Worm (Caenorhabditis elegans) whole organism, L4/young adult: ENCODE results near the gene acs-17.
A peak's percentile ranks its signal among the peaks of the same experiment; 100 is the strongest.

Source experiments
- W03F9.2 ChIP-seq: fragments of 150-350 bp; optimal IDR thresholded peaks from 2 replicates; lab custom pipeline; 2014; ENCODE audit warnings: missing biosample characterization, missing genetic modification characterization
- dao-5 ChIP-seq: sonication (generic microtip); optimal IDR thresholded peaks from 2 replicates; lab custom pipeline; 2016; ENCODE audit warnings: missing genotype, missing genetic modification characterization, moderate library complexity, missing compliant biosample characterization
- him-1 ChIP-seq: sonication (generic microtip); optimal IDR thresholded peaks from 2 replicates; lab custom pipeline; 2016; ENCODE audit warnings: missing genotype, missing genetic modification reagents, missing genetic modification characterization, missing compliant biosample characterization

The acs-17 gene

DNA sequence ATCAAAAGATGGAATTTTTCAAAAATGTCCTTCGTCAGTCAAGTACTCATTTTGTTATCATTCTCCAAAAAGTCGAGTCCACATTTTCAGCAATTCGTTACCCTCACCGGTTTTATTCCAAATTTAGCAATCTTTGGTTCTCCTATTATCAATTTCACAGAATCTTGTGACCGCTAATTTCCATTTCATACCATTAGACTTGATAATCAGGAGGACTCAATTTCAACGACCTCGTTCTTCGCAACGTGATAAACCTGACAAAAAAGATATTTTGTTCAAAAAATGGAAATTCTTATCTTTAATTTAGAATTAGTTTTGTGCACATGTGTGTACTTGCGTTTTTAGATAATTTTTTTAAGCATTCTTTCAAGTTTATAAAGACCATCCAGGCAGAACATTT, 18.2 kb upstream of the acs-17 start:
- no peak for TF ChIP-seq him-1 (tag; lab: Kevin White, UChicago)
- TF ChIP-seq W03F9.2 (tag; lab: Kevin White, UChicago): no peak
- no peak for TF ChIP-seq dao-5

DNA sequence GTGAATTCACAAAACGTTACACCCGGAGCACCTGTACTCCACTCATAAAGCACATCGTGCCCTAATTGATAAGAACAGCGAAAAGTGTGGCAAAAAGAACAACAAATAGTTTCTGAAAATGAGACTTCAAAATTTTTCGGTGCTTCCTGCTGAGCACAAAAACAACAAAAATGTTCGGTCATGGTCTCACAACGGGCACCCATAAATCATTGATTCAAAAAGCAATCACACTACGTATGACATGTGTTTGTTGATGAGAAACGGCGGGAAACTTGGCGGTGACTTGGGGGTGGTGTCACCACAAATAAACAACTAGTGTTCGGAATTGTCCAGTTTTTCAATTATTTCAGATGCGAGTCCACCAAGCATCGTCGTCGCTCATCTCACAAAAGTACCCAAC, 16.6 kb upstream of the acs-17 start:
- no peak for TF ChIP-seq dao-5

DNA sequence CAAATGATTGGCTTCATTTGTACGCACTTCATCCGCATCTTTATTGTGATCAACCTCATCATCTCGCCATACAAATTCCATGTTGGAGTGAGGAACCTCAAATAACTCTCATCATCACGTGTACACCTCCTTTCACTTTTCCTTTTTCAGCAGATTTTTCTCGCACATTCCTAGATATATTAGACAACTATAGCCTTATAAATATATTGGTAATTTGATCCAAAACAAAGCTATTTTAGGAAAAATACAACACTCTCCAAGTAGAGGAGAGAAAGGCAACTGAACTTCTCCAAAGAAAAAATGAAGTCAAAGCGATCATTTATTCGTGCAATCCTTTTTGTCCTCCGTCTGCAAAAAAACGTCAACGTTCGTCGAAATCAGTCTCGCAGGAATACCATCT, 14.5 kb upstream of the acs-17 start, which contains the start of gene R07E4.1:
Gene R07E4.1 (plus strand): TSS at position 301 of the 400 bp plus-strand sequence.
- TF ChIP-seq him-1 (tag; lab: Kevin White, UChicago) (no peak), dao-5 (no peak), W03F9.2 (tag; lab: Kevin White, UChicago) (no peak)

DNA sequence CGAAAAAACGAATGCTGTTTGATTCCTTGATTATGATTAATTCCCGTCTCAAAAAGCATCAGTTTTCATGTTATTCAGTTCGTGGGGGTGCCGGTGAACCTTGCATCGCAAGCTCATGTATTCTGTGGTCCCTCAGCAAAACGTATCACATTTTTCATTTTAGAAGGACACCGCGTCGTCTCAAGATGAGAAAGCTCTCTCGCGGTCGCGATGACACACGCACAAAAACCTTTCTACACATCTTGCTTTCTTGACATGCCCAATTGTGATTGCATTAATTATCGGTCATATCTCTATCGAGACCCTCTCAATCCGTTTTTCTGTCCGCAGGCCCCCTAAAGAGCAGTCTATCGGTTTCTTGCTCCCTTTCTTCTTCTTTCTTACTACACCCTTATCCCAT, 11.8 kb upstream of the acs-17 start:
- no peak for TF ChIP-seq dao-5
- no peak for TF ChIP-seq him-1 (tag; lab: Kevin White, UChicago)
- TF ChIP-seq W03F9.2 (tag; lab: Kevin White, UChicago): no peak

DNA sequence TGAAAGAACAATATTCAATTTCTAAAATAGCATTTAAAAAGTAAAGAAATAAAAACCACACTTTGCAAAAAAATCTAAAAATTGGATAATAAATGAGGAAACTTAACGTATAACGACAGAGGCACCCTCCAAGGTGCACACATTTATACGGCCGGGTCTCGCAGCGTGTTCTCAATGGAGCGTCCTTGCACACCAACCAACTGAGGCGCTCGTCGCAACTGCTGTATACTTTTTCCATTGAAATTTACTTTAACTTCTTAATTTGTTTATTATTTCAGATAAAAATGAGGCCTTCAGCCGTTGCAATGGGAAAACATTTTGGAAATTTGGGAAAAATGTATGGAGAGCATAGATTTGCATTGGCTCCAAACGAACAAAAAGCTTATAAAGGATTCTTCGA, 8.9 kb upstream of the acs-17 start, which contains the start of the genes R07E4.5 and R07E4.3:
Gene R07E4.5 (minus strand): TSS at position 1 of the 400 bp plus-strand sequence.
Gene R07E4.3 (plus strand): TSS at position 285 of the 400 bp plus-strand sequence.
- TF ChIP-seq dao-5: no peak
- peak; percentile 8 for TF ChIP-seq him-1 (tag; lab: Kevin White, UChicago)
- peak; percentile 63 for TF ChIP-seq W03F9.2 (tag; lab: Kevin White, UChicago)

DNA sequence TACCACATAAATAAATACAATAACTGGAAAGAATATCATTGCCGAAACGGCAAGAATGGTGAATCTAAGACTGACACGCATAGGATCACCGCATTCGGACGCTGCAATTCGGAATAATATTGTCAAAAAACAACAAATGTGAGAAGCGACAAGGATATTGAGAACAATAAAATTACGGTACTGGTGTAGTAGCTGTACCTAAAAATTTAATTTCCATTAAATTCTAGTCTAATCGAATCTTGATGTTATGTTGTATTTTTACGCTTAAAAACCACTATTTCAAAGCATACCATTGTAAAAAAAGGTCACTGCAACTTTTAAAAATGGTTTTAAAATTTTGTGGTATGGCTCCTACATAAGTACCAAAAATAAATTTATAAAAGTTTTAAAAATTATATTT, 4.5 kb upstream of the acs-17 start, which contains the start of gene mig-23:
Gene mig-23 (minus strand): TSS at position 101 of the 400 bp plus-strand sequence.
- TF ChIP-seq him-1 (tag; lab: Kevin White, UChicago) (no peak), dao-5 (no peak), W03F9.2 (tag; lab: Kevin White, UChicago) (no peak)

DNA sequence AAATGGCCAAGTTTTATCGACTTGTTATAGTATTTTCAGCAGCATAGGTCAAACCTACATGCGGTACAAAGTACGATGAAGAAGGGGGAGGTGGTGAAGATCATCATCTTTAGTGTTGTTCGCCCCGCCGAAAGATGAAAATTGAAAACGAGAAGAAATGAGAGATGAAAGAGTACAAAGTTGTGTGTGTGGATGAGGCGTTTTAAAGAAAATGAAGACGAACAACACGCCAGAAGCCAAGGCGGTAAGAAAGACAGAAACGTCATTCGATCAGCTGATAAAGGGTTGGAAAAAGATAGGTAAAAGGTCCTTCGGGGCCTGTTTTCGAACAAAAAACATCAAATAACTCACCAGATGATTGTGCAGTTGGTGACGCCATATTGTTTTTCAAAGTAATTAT, 402 bp downstream of the acs-17 start:
- no peak for TF ChIP-seq him-1 (tag; lab: Kevin White, UChicago)

DNA sequence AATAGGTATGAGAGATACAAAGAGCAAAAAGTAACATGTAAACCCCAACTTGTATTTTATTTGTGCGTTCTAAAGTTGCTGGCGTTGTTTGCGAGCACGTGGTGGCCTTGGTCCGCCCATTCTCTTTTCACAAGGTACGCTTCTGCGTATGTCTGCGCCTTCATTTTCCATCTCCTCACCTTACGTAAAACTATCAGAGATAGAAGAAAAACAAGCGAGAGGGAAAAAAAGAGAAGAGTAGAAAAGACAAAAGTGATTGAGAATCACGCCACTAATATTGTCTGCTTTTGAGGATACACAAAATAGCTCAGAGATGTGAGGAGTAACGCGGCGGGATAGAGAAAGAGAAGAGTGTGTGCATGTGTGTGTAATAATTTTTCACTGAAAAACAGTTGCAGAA, 2.1 kb downstream of the acs-17 start:
- no peak for TF ChIP-seq him-1 (tag; lab: Kevin White, UChicago)
- peak; percentile 17 for TF ChIP-seq W03F9.2 (tag; lab: Kevin White, UChicago)

DNA sequence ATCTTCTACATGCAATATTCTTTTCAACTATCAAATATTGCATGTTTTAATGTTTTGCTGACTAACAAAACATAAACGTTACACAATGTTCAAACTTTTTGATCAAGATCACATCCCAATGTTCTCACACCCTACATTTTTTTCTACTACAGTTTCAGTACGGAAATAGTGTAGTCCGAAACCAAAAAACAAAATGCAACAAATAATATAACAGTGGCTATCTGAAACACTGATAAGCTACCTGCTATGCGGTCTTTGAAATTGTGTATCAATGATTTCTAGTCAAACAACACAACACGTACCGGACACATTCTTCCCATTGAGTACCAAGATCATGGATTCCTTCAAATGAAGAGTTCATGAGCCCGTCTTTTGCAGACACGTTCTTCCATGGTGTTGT, 3.0 kb downstream of the acs-17 start:
- TF ChIP-seq dao-5: no peak
- no peak for TF ChIP-seq him-1 (tag; lab: Kevin White, UChicago)
- TF ChIP-seq W03F9.2 (tag; lab: Kevin White, UChicago): no peak

DNA sequence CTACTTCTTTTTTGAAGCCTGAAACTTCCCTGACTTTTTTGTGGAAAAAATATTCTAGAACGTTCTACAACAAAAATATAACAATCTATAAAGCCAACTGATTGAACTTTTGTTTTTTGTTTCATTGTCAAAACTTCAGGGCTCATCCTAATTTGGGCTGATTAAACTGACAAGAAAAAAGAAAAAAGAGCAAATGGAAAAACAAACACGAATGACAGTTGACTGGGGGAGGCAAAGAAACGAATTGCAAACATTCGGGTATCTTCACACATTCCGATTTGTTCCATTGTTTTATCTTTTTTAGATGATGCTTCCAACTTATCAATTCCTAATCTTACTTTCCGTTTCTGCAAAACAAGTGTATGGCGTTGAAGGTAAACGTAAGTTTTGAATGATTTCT, 8.8 kb downstream of the acs-17 start, which contains the start of gene C46F4.3:
Gene C46F4.3 (plus strand): TSS at position 301 of the 400 bp plus-strand sequence.
- TF ChIP-seq dao-5: no peak
- no peak for TF ChIP-seq him-1 (tag; lab: Kevin White, UChicago)
- TF ChIP-seq W03F9.2 (tag; lab: Kevin White, UChicago): no peak

DNA sequence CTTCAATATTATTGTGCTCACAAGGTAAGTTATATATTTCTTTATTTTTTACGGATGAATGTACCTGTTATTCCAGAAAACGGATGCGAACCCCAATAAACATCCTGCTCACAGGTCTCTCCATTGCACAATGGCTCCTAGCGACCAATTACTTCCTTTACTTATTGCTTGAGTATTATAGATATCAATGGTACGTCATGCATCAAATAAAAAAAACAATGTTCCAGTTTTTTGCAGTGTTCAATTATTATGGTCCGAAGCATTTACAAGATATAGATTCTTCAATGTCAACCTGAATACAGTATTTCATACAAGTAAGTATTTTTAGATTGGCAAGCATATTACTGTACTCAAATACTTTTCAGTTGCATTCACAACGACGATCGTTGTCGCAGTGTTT, 11.4 kb downstream of the acs-17 start:
- TF ChIP-seq him-1 (tag; lab: Kevin White, UChicago): no peak

DNA sequence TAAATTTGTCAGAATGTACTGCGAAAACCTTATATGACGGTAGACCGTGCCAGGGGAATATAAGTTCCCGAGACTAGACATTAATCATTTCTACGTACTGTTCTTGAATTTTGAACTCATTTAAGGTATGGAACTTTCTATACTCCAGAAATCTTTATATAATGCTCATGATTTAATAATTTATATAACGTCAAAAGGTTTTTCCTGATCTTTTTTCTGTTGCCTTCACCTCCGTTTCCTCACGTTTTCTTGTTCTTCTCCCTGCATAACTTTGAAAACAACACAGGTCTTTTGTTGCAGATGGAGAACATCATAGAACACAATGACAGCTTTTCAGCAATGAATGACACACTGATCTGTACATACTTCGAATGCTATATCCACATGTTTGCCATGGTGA, 13.5 kb downstream of the acs-17 start, which contains the start of gene egl-6:
Gene egl-6 (plus strand): TSS at position 301 of the 400 bp plus-strand sequence.
- TF ChIP-seq dao-5: no peak
- TF ChIP-seq him-1 (tag; lab: Kevin White, UChicago): no peak
- no peak for TF ChIP-seq W03F9.2 (tag; lab: Kevin White, UChicago)

DNA sequence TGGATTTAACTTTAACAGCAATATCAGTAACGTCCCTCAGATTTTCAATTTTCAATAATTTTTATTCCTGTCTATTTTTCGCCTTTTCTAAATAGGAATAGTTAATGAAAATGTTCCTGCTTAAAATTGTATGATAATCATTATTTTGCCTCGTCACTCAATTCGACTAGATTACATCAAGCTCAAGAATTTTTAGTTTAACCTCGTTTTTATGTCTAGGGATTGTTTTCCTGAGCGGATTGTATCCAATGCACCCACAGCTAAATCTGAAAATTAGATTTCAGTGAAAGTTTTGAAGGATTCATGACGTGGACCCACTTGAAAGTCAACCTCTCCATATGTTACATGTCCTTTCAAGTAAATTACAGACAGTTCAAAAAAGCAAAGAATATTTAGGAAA, 20.6 kb downstream of the acs-17 start:
- TF ChIP-seq W03F9.2 (tag; lab: Kevin White, UChicago): no peak
- no peak for TF ChIP-seq dao-5
- TF ChIP-seq him-1 (tag; lab: Kevin White, UChicago): no peak

DNA sequence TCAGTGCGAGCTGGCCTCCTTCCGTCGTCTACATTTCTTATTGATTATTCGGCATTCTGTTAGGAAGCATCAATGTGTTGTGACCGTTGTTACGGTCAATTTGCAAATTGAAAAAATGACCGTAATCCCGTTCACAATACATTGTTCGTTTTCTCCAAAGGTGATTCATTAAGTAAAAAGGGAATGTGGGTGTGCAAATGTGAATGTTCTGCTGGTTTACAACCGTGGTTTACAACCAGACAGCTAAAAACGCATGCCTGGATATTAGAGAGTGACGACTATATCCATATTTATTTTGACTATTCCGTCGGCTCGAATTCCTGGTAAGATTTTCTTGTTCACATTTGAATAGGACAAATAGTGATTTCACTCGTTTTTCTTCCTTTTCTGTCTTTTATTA, 25.2 kb downstream of the acs-17 start, which contains the start of gene capa-1:
Gene capa-1 (plus strand): TSS at position 301 of the 400 bp plus-strand sequence.
- TF ChIP-seq him-1 (tag; lab: Kevin White, UChicago) (no peak), dao-5 (no peak), W03F9.2 (tag; lab: Kevin White, UChicago) (no peak)

DNA sequence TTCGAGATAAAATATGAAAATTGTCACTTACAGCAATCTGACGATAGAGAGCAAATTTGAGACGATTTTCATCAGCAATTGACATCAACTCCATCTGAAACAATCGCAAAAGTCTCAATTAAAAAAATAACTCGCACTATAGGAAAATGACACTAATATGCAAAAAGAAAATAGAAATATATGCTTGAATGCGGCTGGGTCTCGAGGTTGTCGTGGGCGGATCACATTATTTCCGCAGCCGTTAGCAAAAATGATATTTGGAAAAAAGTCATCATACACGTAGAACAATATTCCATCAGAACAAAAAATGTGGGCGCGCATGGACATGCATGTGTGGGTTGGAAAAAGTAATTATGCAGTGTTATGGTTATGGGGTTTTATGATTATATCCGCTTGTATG, 27.0 kb downstream of the acs-17 start, which contains the start of gene Y23B4A.1:
Gene Y23B4A.1 (minus strand): TSS at position 101 of the 400 bp plus-strand sequence.
- TF ChIP-seq W03F9.2 (tag; lab: Kevin White, UChicago): no peak
- no peak for TF ChIP-seq him-1 (tag; lab: Kevin White, UChicago)
- no peak for TF ChIP-seq dao-5
